Worm (Caenorhabditis elegans) whole organism, L4 larva: ENCODE measurements around the gene fbxa-18.

ENCODE experiments used
- D1046.2 ChIP-seq: fragments of 200-800 bp; sonication (Bioruptor generic); IDR thresholded peaks from 2 replicates; pipeline ENCODE4 v1.3.6; 2022; ENCODE audit warnings: missing genetic modification characterization, missing compliant biosample characterization
- F10B5.3 ChIP-seq: sonication (generic microtip); optimal IDR thresholded peaks from 2 replicates; lab custom pipeline; 2016; ENCODE audit warnings: mild to moderate bottlenecking, missing genetic modification characterization, missing compliant biosample characterization
- F26F4.8 ChIP-seq: fragments of 200-800 bp; sonication (Bioruptor generic); conservative IDR thresholded peaks from 2 replicates; pipeline ENCODE4 v1.3.6; 2022; ENCODE audit warnings: missing genetic modification characterization, missing compliant biosample characterization
- F37D6.2 ChIP-seq: sonication (generic microtip); optimal IDR thresholded peaks from 2 replicates; lab custom pipeline; 2016; ENCODE audit warnings: mild to moderate bottlenecking, missing genetic modification characterization, missing compliant biosample characterization
- R02D3.7 ChIP-seq: fragments of 150-350 bp; sonication (generic microtip); optimal IDR thresholded peaks from 3 replicates; lab custom pipeline; 2014; ENCODE audit warnings: missing biosample characterization, missing genetic modification characterization
- T20F7.1 ChIP-seq: fragments of 200-800 bp; sonication (Bioruptor generic); optimal IDR thresholded peaks from 2 replicates; lab custom pipeline; 2018; ENCODE audit warnings: mild to moderate bottlenecking, missing genetic modification characterization, missing compliant biosample characterization
- Y75B8A.6 ChIP-seq: fragments of 200-800 bp; sonication (Bioruptor generic); IDR thresholded peaks from 2 replicates; pipeline ENCODE4 v1.3.6; 2022; ENCODE audit warnings: missing genetic modification reagents, missing genetic modification characterization, missing compliant biosample characterization
- ceh-44 ChIP-seq: fragments of 200-800 bp; sonication (Bioruptor generic); IDR thresholded peaks from 2 replicates; pipeline ENCODE4 v1.3.6; 2022; ENCODE audit warnings: missing genetic modification reagents, missing genetic modification characterization, missing compliant biosample characterization
- ceh-62 ChIP-seq: sonication (generic microtip); optimal IDR thresholded peaks from 2 replicates; lab custom pipeline; 2017; ENCODE audit warnings: missing biosample characterization, missing genetic modification characterization
- ces-1 ChIP-seq: fragments of 150-350 bp; sonication (generic microtip); optimal IDR thresholded peaks from 4 replicates; lab custom pipeline; 2014; ENCODE audit warnings: missing biosample characterization, missing genetic modification reagents, missing genetic modification characterization
- cey-2 ChIP-seq: sonication (generic microtip); optimal IDR thresholded peaks from 3 replicates; lab custom pipeline; 2017; ENCODE audit warnings: missing genetic modification characterization, mild to moderate bottlenecking, missing compliant biosample characterization, antibody characterized with exemption, borderline replicate concordance; ENCODE audit not compliant: insufficient read depth
- ctbp-1 ChIP-seq: fragments of 200-800 bp; sonication (Bioruptor generic); IDR thresholded peaks from 2 replicates; pipeline ENCODE4 v1.3.6; 2022; ENCODE audit warnings: missing genetic modification reagents, missing genetic modification characterization, missing compliant biosample characterization
- daf-16 ChIP-seq, 3 experiments: sonication (generic microtip); optimal IDR thresholded peaks; 2 replicates each; lab custom pipeline; 2016 to 2017; ENCODE audit warnings: missing genetic modification characterization in 3 of 3, missing genetic modification reagents in 3 of 3, mild to moderate bottlenecking in 2 of 3, missing compliant biosample characterization in 2 of 3, missing biosample characterization in 1 of 3, moderate library complexity in 1 of 3
- dmd-8 ChIP-seq: fragments of 200-800 bp; sonication (Bioruptor generic); IDR thresholded peaks from 2 replicates; pipeline ENCODE4 v1.3.6; 2022; ENCODE audit warnings: missing genetic modification characterization, missing compliant biosample characterization
- dve-1 ChIP-seq: sonication (generic microtip); optimal IDR thresholded peaks from 2 replicates; lab custom pipeline; 2017; ENCODE audit warnings: antibody characterized with exemption, mild to moderate bottlenecking, missing genetic modification characterization, missing compliant biosample characterization; ENCODE audit not compliant: insufficient read depth
- egl-27 ChIP-seq: sonication (generic microtip); optimal IDR thresholded peaks from 3 replicates; lab custom pipeline; 2017; ENCODE audit warnings: missing biosample characterization, missing genetic modification reagents, missing genetic modification characterization
- egl-43 ChIP-seq: fragments of 200-800 bp; sonication (Bioruptor generic); IDR thresholded peaks from 2 replicates; pipeline ENCODE4 v1.3.6; 2022; ENCODE audit warnings: missing genetic modification reagents, missing genetic modification characterization, missing compliant biosample characterization
- gei-8 ChIP-seq: fragments of 200-800 bp; sonication (Bioruptor generic); optimal IDR thresholded peaks from 2 replicates; lab custom pipeline; 2018; ENCODE audit warnings: mild to moderate bottlenecking, missing genetic modification characterization, missing compliant biosample characterization
- hif-1 ChIP-seq, 2 experiments: sonication (generic microtip); optimal IDR thresholded peaks; 2 replicates each; lab custom pipeline; 2016 to 2017; ENCODE audit warnings: missing compliant biosample characterization in 2 of 2, missing genetic modification characterization in 2 of 2, missing genetic modification reagents in 2 of 2, missing genotype in 2 of 2, mild to moderate bottlenecking in 1 of 2
- hlh-11 ChIP-seq: fragments of 200-800 bp; sonication (Bioruptor generic); optimal IDR thresholded peaks from 2 replicates; lab custom pipeline; 2018; ENCODE audit warnings: mild to moderate bottlenecking, missing genetic modification characterization, missing compliant biosample characterization
- hlh-30 ChIP-seq: sonication (generic microtip); optimal IDR thresholded peaks from 2 replicates; lab custom pipeline; 2017; ENCODE audit warnings: antibody characterized with exemption, mild to moderate bottlenecking, missing genetic modification characterization, missing compliant biosample characterization; ENCODE audit not compliant: insufficient read depth
- lin-13 ChIP-seq: fragments of 150-350 bp; optimal IDR thresholded peaks from 2 replicates; lab custom pipeline; 2014; ENCODE audit warnings: missing biosample characterization, missing genetic modification reagents, missing genetic modification characterization
- lin-15B ChIP-seq: fragments of 150-350 bp; sonication (generic microtip); optimal IDR thresholded peaks from 3 replicates; lab custom pipeline; 2014; ENCODE audit warnings: missing biosample characterization, missing genetic modification characterization
- lin-38 ChIP-seq: fragments of 200-800 bp; sonication (Bioruptor generic); IDR thresholded peaks from 2 replicates; pipeline ENCODE4 v1.3.6; 2022; ENCODE audit warnings: missing genetic modification reagents, missing genetic modification characterization, missing compliant biosample characterization
- madf-9 ChIP-seq: fragments of 200-800 bp; sonication (Bioruptor generic); conservative IDR thresholded peaks from 2 replicates; pipeline ENCODE4 v1.3.6; 2022; ENCODE audit warnings: missing genetic modification reagents, missing genetic modification characterization, missing compliant biosample characterization
- mdt-29 ChIP-seq: fragments of 200-800 bp; sonication (Bioruptor generic); IDR thresholded peaks from 2 replicates; pipeline ENCODE4 v1.3.6; 2022; ENCODE audit warnings: missing genetic modification reagents, missing genetic modification characterization, missing compliant biosample characterization
- mep-1 ChIP-seq: fragments of 150-350 bp; sonication (generic microtip); optimal IDR thresholded peaks from 3 replicates; lab custom pipeline; 2014; ENCODE audit warnings: missing biosample characterization, missing genetic modification characterization
- nhr-10 ChIP-seq: fragments of 150-350 bp; optimal IDR thresholded peaks from 2 replicates; lab custom pipeline; 2014; ENCODE audit warnings: missing biosample characterization, missing genetic modification characterization
- nhr-28 ChIP-seq: fragments of 150-350 bp; optimal IDR thresholded peaks from 2 replicates; lab custom pipeline; 2014; ENCODE audit warnings: missing biosample characterization, missing genetic modification characterization
- nhr-41 ChIP-seq: fragments of 200-800 bp; sonication (Bioruptor generic); IDR thresholded peaks from 2 replicates; pipeline ENCODE4 v1.3.6; 2022; ENCODE audit warnings: missing genetic modification reagents, missing genetic modification characterization, missing compliant biosample characterization
- nhr-6 ChIP-seq: fragments of 150-350 bp; optimal IDR thresholded peaks from 2 replicates; lab custom pipeline; 2014; ENCODE audit warnings: missing biosample characterization, missing genetic modification characterization
- nhr-76 ChIP-seq: fragments of 150-350 bp; optimal IDR thresholded peaks from 2 replicates; lab custom pipeline; 2014; ENCODE audit warnings: missing biosample characterization, missing genetic modification characterization
- pqm-1 ChIP-seq: sonication (generic microtip); optimal IDR thresholded peaks from 2 replicates; lab custom pipeline; 2017; ENCODE audit warnings: missing biosample characterization, missing genetic modification characterization
- rbr-2 ChIP-seq: sonication (generic microtip); optimal IDR thresholded peaks from 2 replicates; lab custom pipeline; 2016; ENCODE audit warnings: missing genotype, missing genetic modification characterization, missing compliant biosample characterization
- saeg-2 ChIP-seq: fragments of 200-800 bp; sonication (Bioruptor generic); IDR thresholded peaks from 2 replicates; pipeline ENCODE4 v1.3.6; 2022; ENCODE audit warnings: missing genetic modification reagents, missing genetic modification characterization, missing compliant biosample characterization
- set-16 ChIP-seq: fragments of 200-800 bp; sonication (Bioruptor generic); IDR thresholded peaks from 2 replicates; pipeline ENCODE4 v1.3.6; 2022; ENCODE audit warnings: missing genetic modification reagents, missing genetic modification characterization, missing compliant biosample characterization
- snpc-1.2 ChIP-seq: fragments of 200-800 bp; sonication (Bioruptor generic); IDR thresholded peaks from 2 replicates; pipeline ENCODE4 v1.3.6; 2022; ENCODE audit warnings: missing genetic modification reagents, missing genetic modification characterization, missing compliant biosample characterization
- tag-97 ChIP-seq: fragments of 200-800 bp; sonication (Bioruptor generic); IDR thresholded peaks from 2 replicates; pipeline ENCODE4 v1.3.6; 2022; ENCODE audit warnings: missing genetic modification characterization, missing compliant biosample characterization
- unc-130 ChIP-seq: sonication (generic microtip); optimal IDR thresholded peaks from 2 replicates; lab custom pipeline; 2016; ENCODE audit warnings: missing genetic modification reagents, missing genetic modification characterization, missing compliant biosample characterization
- unc-62 ChIP-seq, 3 experiments: fragments of 150-350 bp in 1 of 3; sonication (generic microtip); optimal IDR thresholded peaks in 2 of 3; peaks in 1 of 3; 1 replicate in 1 of 3; 2 replicates in 2 of 3; lab custom pipeline; 2014 to 2017; ENCODE audit warnings: missing biosample characterization in 3 of 3, missing genetic modification characterization in 3 of 3, missing genetic modification reagents in 3 of 3, missing genotype in 1 of 3
- zag-1 ChIP-seq: fragments of 150-350 bp; optimal IDR thresholded peaks from 2 replicates; lab custom pipeline; 2014; ENCODE audit warnings: missing biosample characterization, missing genetic modification characterization
- ztf-11 ChIP-seq: fragments of 150-350 bp; optimal IDR thresholded peaks from 2 replicates; lab custom pipeline; 2014; ENCODE audit warnings: missing biosample characterization, missing genetic modification characterization

fbxa-18 gene

DNA sequence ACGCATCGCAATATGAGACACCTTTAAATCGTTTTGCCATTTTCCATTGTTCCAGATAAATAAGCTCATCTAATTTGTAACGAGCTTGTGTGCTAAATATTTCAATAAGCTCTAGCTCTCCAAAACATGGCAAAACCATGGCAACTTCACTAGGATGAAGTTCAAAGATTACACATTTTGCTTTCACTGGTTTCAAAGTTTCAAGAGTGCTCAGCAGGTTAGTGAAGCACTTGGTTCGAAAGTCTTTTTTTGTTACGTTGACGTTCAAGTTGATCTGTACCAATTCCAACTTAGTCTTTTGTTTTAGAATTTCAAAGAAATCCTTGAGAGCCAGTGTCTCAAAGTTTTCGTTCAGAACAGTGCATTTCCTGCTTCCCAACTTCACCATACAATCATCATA lies at the start of gene fbxa-18:
fbxa-18 (plus strand) TSS at position 301 of the 400 bp plus-strand sequence.
- no peak for TF ChIP-seq F37D6.2
- no peak for TF ChIP-seq egl-27 (tag; lab: Kevin White, UChicago)
- TF ChIP-seq dmd-8 (GFP tag; lab: Robert Waterston, UW) = no peak
- TF ChIP-seq lin-15B (tag; lab: Kevin White, UChicago) = no peak
- TF ChIP-seq gei-8 (GFP tag; lab: Kevin White, UChicago) = no peak
- no peak for TF ChIP-seq R02D3.7 (tag; lab: Kevin White, UChicago)
- no peak for TF ChIP-seq madf-9 (GFP tag; lab: Robert Waterston, UW)
- no peak for TF ChIP-seq hlh-11
- TF ChIP-seq set-16 (GFP tag; lab: Robert Waterston, UW) = no peak
- no peak for TF ChIP-seq Y75B8A.6 (GFP tag; lab: Robert Waterston, UW)
- TF ChIP-seq zag-1 (tag; lab: Kevin White, UChicago) = no peak
- TF ChIP-seq nhr-6 (tag; lab: Kevin White, UChicago) = no peak
- no peak for TF ChIP-seq ces-1 (GFP tag; lab: Kevin White, UChicago)
- TF ChIP-seq daf-16 (GFP tag; optimal IDR thresholded peaks at IDR 0.05; lab: Kevin White, UChicago) = no peak
- no peak for TF ChIP-seq daf-16 (tag; optimal IDR thresholded peaks at IDR 0.05; lab: Kevin White, UChicago)
- no peak for TF ChIP-seq F10B5.3
- no peak for TF ChIP-seq tag-97 (GFP tag; lab: Robert Waterston, UW)

DNA sequence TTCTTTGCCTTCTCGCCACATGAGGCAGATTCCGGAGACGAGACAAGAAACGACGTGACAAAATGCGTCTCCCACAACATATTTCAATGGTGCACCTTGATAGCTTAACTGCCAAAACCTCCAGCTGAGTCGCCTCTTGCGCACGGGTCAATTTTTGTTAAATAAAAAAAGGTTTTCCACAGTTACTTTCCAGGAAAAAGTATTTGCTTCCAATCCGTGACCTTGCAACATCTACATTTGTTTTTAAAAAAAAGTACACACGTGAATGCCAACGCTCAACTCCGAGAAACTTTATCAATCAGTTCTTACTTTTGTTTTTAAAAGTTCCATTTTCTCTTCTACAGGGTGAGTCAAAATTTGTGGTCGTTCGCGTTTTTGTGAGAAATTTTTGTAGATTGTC lies 48.2 kb upstream of the fbxa-18 start, which contains the start of gene F22B8.7:
F22B8.7 (plus strand) TSS at position 301 of the 400 bp plus-strand sequence.
- no peak for TF ChIP-seq dve-1 (tag; lab: Kevin White, UChicago)
- no peak for TF ChIP-seq madf-9 (GFP tag; lab: Robert Waterston, UW)
- no peak for TF ChIP-seq egl-27 (tag; lab: Kevin White, UChicago)
- TF ChIP-seq nhr-10 (tag; lab: Kevin White, UChicago) = no peak
- no peak for TF ChIP-seq saeg-2 (GFP tag; lab: Robert Waterston, UW)
- TF ChIP-seq snpc-1.2 (GFP tag; lab: Robert Waterston, UW) = no peak
- no peak for TF ChIP-seq pqm-1 (tag; lab: Kevin White, UChicago)
- TF ChIP-seq hlh-30 (tag; lab: Kevin White, UChicago) = no peak
- no peak for TF ChIP-seq F10B5.3
- TF ChIP-seq lin-13 = no peak
- TF ChIP-seq ceh-62 (tag; lab: Kevin White, UChicago) = no peak
- no peak for TF ChIP-seq hif-1 (tag; optimal IDR thresholded peaks at IDR 0.05; lab: Kevin White, UChicago)
- no peak for TF ChIP-seq egl-43 (GFP tag; lab: Robert Waterston, UW)
- no peak for TF ChIP-seq nhr-41
- no peak for TF ChIP-seq mdt-29 (GFP tag; lab: Robert Waterston, UW)
- no peak for TF ChIP-seq unc-130
- TF ChIP-seq lin-15B (tag; lab: Kevin White, UChicago) = no peak
- no peak for TF ChIP-seq ctbp-1 (GFP tag; lab: Robert Waterston, UW)
- TF ChIP-seq, all 104 proteins: peak for 0

DNA sequence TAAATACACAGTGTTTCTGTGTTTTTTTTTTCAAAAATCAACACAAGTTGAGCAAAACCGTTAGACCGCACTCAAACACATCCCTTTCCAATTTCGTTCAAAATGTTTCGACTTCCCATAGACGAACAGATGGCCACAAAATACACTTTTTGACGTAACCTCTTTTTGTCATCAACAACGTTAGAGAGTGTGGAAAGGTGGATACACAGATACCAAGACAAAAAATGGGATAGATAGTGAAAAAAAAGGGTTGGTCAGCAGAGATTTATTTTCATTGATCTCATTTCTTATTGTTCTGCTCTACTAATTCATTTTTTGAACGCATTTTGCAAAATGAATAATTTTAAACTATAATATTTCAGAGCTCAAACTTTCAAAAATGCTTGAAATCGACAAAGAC lies 47.6 kb upstream of the fbxa-18 start:
- TF ChIP-seq T20F7.1 (GFP tag; lab: Kevin White, UChicago) (no peak), unc-62 (GFP tag; optimal IDR thresholded peaks at IDR 0.05 in 1 of 2; lab: Kevin White, UChicago) (peak in 1 of 2 experiments; percentile 94), unc-62 (tag; optimal IDR thresholded peaks at IDR 0.05; lab: Kevin White, UChicago) (no peak), dve-1 (tag; lab: Kevin White, UChicago) (peak; percentile 11), F26F4.8 (GFP tag; lab: Robert Waterston, UW) (no peak), nhr-76 (no peak), ztf-11 (no peak), nhr-28 (peak; percentile 97), rbr-2 (no peak), daf-16 (GFP tag; optimal IDR thresholded peaks at IDR 0.05; lab: Kevin White, UChicago) (no peak), daf-16 (tag; optimal IDR thresholded peaks at IDR 0.05; lab: Kevin White, UChicago) (peak; percentile 66), cey-2 (tag; lab: Kevin White, UChicago) (no peak), D1046.2 (GFP tag; lab: Robert Waterston, UW) (no peak), lin-38 (GFP tag; lab: Robert Waterston, UW) (no peak), mep-1 (no peak), nhr-41 (no peak), egl-43 (GFP tag; lab: Robert Waterston, UW) (no peak), ceh-44 (GFP tag; lab: Robert Waterston, UW) (no peak)
- TF ChIP-seq, all 104 proteins: peak for 4
